Worm (Caenorhabditis elegans) whole organism, L4 larva: ENCODE measurements around the gene Y54E2A.4.

Experiments used
- F37D6.2 ChIP-seq: sonication (generic microtip); optimal IDR thresholded peaks from 2 replicates; lab custom pipeline; 2016; ENCODE audit warnings: mild to moderate bottlenecking, missing genetic modification characterization, missing compliant biosample characterization
- Y5F2A.4 ChIP-seq: fragments of 200-800 bp; sonication (Bioruptor generic); optimal IDR thresholded peaks from 2 replicates; lab custom pipeline; 2018; ENCODE audit warnings: mild to moderate bottlenecking, missing genetic modification characterization, missing compliant biosample characterization
- ZK337.2 ChIP-seq: fragments of 200-800 bp; sonication (Bioruptor generic); IDR thresholded peaks from 2 replicates; pipeline ENCODE4 v1.3.6; 2022; ENCODE audit warnings: missing genetic modification reagents, missing genetic modification characterization, missing compliant biosample characterization
- aha-1 ChIP-seq: fragments of 150-350 bp; peaks from one replicate; lab custom pipeline; 2014; ENCODE audit warnings: missing biosample characterization, missing genetic modification characterization
- aly-2 ChIP-seq: sonication (generic microtip); optimal IDR thresholded peaks from 2 replicates; lab custom pipeline; 2018; ENCODE audit warnings: missing biosample characterization, missing genetic modification characterization
- ceh-44 ChIP-seq: fragments of 200-800 bp; sonication (Bioruptor generic); IDR thresholded peaks from 2 replicates; pipeline ENCODE4 v1.3.6; 2022; ENCODE audit warnings: missing genetic modification reagents, missing genetic modification characterization, missing compliant biosample characterization
- ceh-82 ChIP-seq: sonication (generic microtip); optimal IDR thresholded peaks from 2 replicates; lab custom pipeline; 2017; ENCODE audit warnings: missing biosample characterization, missing genetic modification characterization
- ctbp-1 ChIP-seq: fragments of 200-800 bp; sonication (Bioruptor generic); IDR thresholded peaks from 2 replicates; pipeline ENCODE4 v1.3.6; 2022; ENCODE audit warnings: missing genetic modification reagents, missing genetic modification characterization, missing compliant biosample characterization
- daf-16 ChIP-seq, 3 experiments: sonication (generic microtip); optimal IDR thresholded peaks; 2 replicates each; lab custom pipeline; 2016 to 2017; ENCODE audit warnings: missing genetic modification characterization in 3 of 3, missing genetic modification reagents in 3 of 3, mild to moderate bottlenecking in 2 of 3, missing compliant biosample characterization in 2 of 3, missing biosample characterization in 1 of 3, moderate library complexity in 1 of 3
- dmd-6 ChIP-seq: fragments of 200-800 bp; sonication (Bioruptor generic); IDR thresholded peaks from 2 replicates; pipeline ENCODE4 v1.3.6; 2022; ENCODE audit warnings: missing genetic modification reagents, missing genetic modification characterization, missing compliant biosample characterization
- dve-1 ChIP-seq: sonication (generic microtip); optimal IDR thresholded peaks from 2 replicates; lab custom pipeline; 2017; ENCODE audit warnings: antibody characterized with exemption, mild to moderate bottlenecking, missing genetic modification characterization, missing compliant biosample characterization; ENCODE audit not compliant: insufficient read depth
- egl-27 ChIP-seq: sonication (generic microtip); optimal IDR thresholded peaks from 3 replicates; lab custom pipeline; 2017; ENCODE audit warnings: missing biosample characterization, missing genetic modification reagents, missing genetic modification characterization
- egl-43 ChIP-seq: fragments of 200-800 bp; sonication (Bioruptor generic); IDR thresholded peaks from 2 replicates; pipeline ENCODE4 v1.3.6; 2022; ENCODE audit warnings: missing genetic modification reagents, missing genetic modification characterization, missing compliant biosample characterization
- hlh-11 ChIP-seq: fragments of 200-800 bp; sonication (Bioruptor generic); optimal IDR thresholded peaks from 2 replicates; lab custom pipeline; 2018; ENCODE audit warnings: mild to moderate bottlenecking, missing genetic modification characterization, missing compliant biosample characterization
- hlh-30 ChIP-seq: sonication (generic microtip); optimal IDR thresholded peaks from 2 replicates; lab custom pipeline; 2017; ENCODE audit warnings: antibody characterized with exemption, mild to moderate bottlenecking, missing genetic modification characterization, missing compliant biosample characterization; ENCODE audit not compliant: insufficient read depth
- lin-13 ChIP-seq: fragments of 150-350 bp; optimal IDR thresholded peaks from 2 replicates; lab custom pipeline; 2014; ENCODE audit warnings: missing biosample characterization, missing genetic modification reagents, missing genetic modification characterization
- lin-15B ChIP-seq: fragments of 150-350 bp; sonication (generic microtip); optimal IDR thresholded peaks from 3 replicates; lab custom pipeline; 2014; ENCODE audit warnings: missing biosample characterization, missing genetic modification characterization
- lin-29 ChIP-seq: fragments of 200-800 bp; sonication (Bioruptor generic); IDR thresholded peaks from 2 replicates; pipeline ENCODE4 v1.3.6; 2022; ENCODE audit warnings: missing genetic modification reagents, missing genetic modification characterization, missing compliant biosample characterization
- lin-39 ChIP-seq: fragments of 150-350 bp; optimal IDR thresholded peaks from 2 replicates; lab custom pipeline; 2014; ENCODE audit warnings: missing biosample characterization, missing genetic modification reagents, missing genetic modification characterization
- lir-3 ChIP-seq: sonication (generic microtip); optimal IDR thresholded peaks from 2 replicates; lab custom pipeline; 2016; ENCODE audit warnings: mild to moderate bottlenecking, missing genetic modification characterization, missing compliant biosample characterization
- mdl-1 ChIP-seq, 2 experiments: fragments of 150-350 bp in 1 of 2; sonication (generic microtip) in 1 of 2; optimal IDR thresholded peaks; 2 replicates each; lab custom pipeline; 2014 to 2017; ENCODE audit warnings: missing biosample characterization in 2 of 2, missing genetic modification characterization in 2 of 2
- mdt-29 ChIP-seq: fragments of 200-800 bp; sonication (Bioruptor generic); IDR thresholded peaks from 2 replicates; pipeline ENCODE4 v1.3.6; 2022; ENCODE audit warnings: missing genetic modification reagents, missing genetic modification characterization, missing compliant biosample characterization
- mxl-3 ChIP-seq: fragments of 200-800 bp; sonication (Bioruptor generic); optimal IDR thresholded peaks from 2 replicates; lab custom pipeline; 2018; ENCODE audit warnings: mild to moderate bottlenecking, missing genetic modification characterization, missing compliant biosample characterization
- nhr-10 ChIP-seq: fragments of 150-350 bp; optimal IDR thresholded peaks from 2 replicates; lab custom pipeline; 2014; ENCODE audit warnings: missing biosample characterization, missing genetic modification characterization
- nhr-11 ChIP-seq: fragments of 150-350 bp; optimal IDR thresholded peaks from 2 replicates; lab custom pipeline; 2014; ENCODE audit warnings: missing biosample characterization, missing genetic modification characterization
- nhr-111 ChIP-seq: fragments of 200-800 bp; sonication (Bioruptor generic); optimal IDR thresholded peaks from 2 replicates; lab custom pipeline; 2018; ENCODE audit warnings: mild to moderate bottlenecking, missing genetic modification characterization, missing compliant biosample characterization
- nhr-25 ChIP-seq: sonication (generic microtip); optimal IDR thresholded peaks from 2 replicates; lab custom pipeline; 2017; ENCODE audit warnings: missing genetic modification characterization, mild to moderate bottlenecking, missing compliant biosample characterization, antibody characterized with exemption, moderate library complexity, borderline replicate concordance; ENCODE audit not compliant: insufficient read depth
- nhr-28 ChIP-seq: fragments of 150-350 bp; optimal IDR thresholded peaks from 2 replicates; lab custom pipeline; 2014; ENCODE audit warnings: missing biosample characterization, missing genetic modification characterization
- nhr-41 ChIP-seq: fragments of 200-800 bp; sonication (Bioruptor generic); IDR thresholded peaks from 2 replicates; pipeline ENCODE4 v1.3.6; 2022; ENCODE audit warnings: missing genetic modification reagents, missing genetic modification characterization, missing compliant biosample characterization
- nhr-42 ChIP-seq: fragments of 200-800 bp; sonication (Bioruptor generic); IDR thresholded peaks from 2 replicates; pipeline ENCODE4 v1.3.6; 2022; ENCODE audit warnings: missing genetic modification characterization, missing compliant biosample characterization
- nhr-48 ChIP-seq: sonication (generic microtip); optimal IDR thresholded peaks from 2 replicates; lab custom pipeline; 2016; ENCODE audit warnings: mild to moderate bottlenecking, missing genetic modification characterization, missing compliant biosample characterization
- nhr-6 ChIP-seq: fragments of 150-350 bp; optimal IDR thresholded peaks from 2 replicates; lab custom pipeline; 2014; ENCODE audit warnings: missing biosample characterization, missing genetic modification characterization
- nhr-77 ChIP-seq: fragments of 150-350 bp; optimal IDR thresholded peaks from 2 replicates; lab custom pipeline; 2014; ENCODE audit warnings: missing biosample characterization, missing genetic modification characterization
- saeg-2 ChIP-seq: fragments of 200-800 bp; sonication (Bioruptor generic); IDR thresholded peaks from 2 replicates; pipeline ENCODE4 v1.3.6; 2022; ENCODE audit warnings: missing genetic modification reagents, missing genetic modification characterization, missing compliant biosample characterization
- skn-1 ChIP-seq: fragments of 150-350 bp; optimal IDR thresholded peaks from 2 replicates; lab custom pipeline; 2014; ENCODE audit warnings: missing biosample characterization, missing genetic modification characterization
- spr-1 ChIP-seq: sonication (generic microtip); optimal IDR thresholded peaks from 2 replicates; lab custom pipeline; 2016; ENCODE audit warnings: mild to moderate bottlenecking, missing genetic modification characterization, missing compliant biosample characterization
- tag-97 ChIP-seq: fragments of 200-800 bp; sonication (Bioruptor generic); IDR thresholded peaks from 2 replicates; pipeline ENCODE4 v1.3.6; 2022; ENCODE audit warnings: missing genetic modification characterization, missing compliant biosample characterization
- unc-130 ChIP-seq: sonication (generic microtip); optimal IDR thresholded peaks from 2 replicates; lab custom pipeline; 2016; ENCODE audit warnings: missing genetic modification reagents, missing genetic modification characterization, missing compliant biosample characterization
- unc-39 ChIP-seq: sonication (generic microtip); optimal IDR thresholded peaks from 2 replicates; lab custom pipeline; 2017; ENCODE audit warnings: missing biosample characterization, missing genetic modification characterization
- zag-1 ChIP-seq: fragments of 150-350 bp; optimal IDR thresholded peaks from 2 replicates; lab custom pipeline; 2014; ENCODE audit warnings: missing biosample characterization, missing genetic modification characterization
- zfp-2 ChIP-seq: sonication (generic microtip); optimal IDR thresholded peaks from 2 replicates; lab custom pipeline; 2016; ENCODE audit warnings: mild to moderate bottlenecking, missing genetic modification characterization, missing compliant biosample characterization
- zfp-3 ChIP-seq: fragments of 200-800 bp; sonication (Bioruptor generic); conservative IDR thresholded peaks from 2 replicates; pipeline ENCODE4 v1.3.6; 2022; ENCODE audit warnings: missing genetic modification reagents, missing genetic modification characterization, missing compliant biosample characterization

Gene Y54E2A.4

ce11 chrII:14822419-14822818 lies 68.0 kb downstream of the Y54E2A.4 start (continued):
- TF ChIP-seq zag-1 (tag; lab: Kevin White, UChicago) (no peak), nhr-77 (tag; lab: Kevin White, UChicago) (peak; percentile 97), unc-39 (no peak), Y5F2A.4 (no peak), aly-2 (tag; lab: Kevin White, UChicago) (no peak), ZK337.2 (no peak), lir-3 (tag; lab: Kevin White, UChicago) (no peak), unc-130 (GFP tag; lab: Kevin White, UChicago) (no peak), lin-15B (no peak), nhr-28 (tag; lab: Kevin White, UChicago) (peak; percentile 88), lin-29 (GFP tag; lab: Robert Waterston, UW) (no peak), nhr-111 (GFP tag; lab: Kevin White, UChicago) (no peak), hlh-30 (tag; lab: Kevin White, UChicago) (peak; percentile 79), nhr-42 (GFP tag; lab: Robert Waterston, UW) (peak; percentile 79), zfp-3 (GFP tag; lab: Robert Waterston, UW) (no peak), nhr-6 (tag; lab: Kevin White, UChicago) (peak; percentile 39), egl-27 (no peak), dve-1 (peak; percentile 88), lin-39 (tag; lab: Kevin White, UChicago) (no peak), tag-97 (GFP tag; lab: Robert Waterston, UW) (no peak), ctbp-1 (GFP tag; lab: Robert Waterston, UW) (no peak), mdt-29 (GFP tag; lab: Robert Waterston, UW) (no peak), lin-13 (GFP tag; lab: Kevin White, UChicago) (no peak), zfp-2 (tag; lab: Kevin White, UChicago) (no peak), mdl-1 (tag; optimal IDR thresholded peaks at IDR 0.05; lab: Kevin White, UChicago) (peak in 1 of 2 experiments; percentile 59), spr-1 (tag; lab: Kevin White, UChicago) (peak; percentile 44), aha-1 (tag; lab: Kevin White, UChicago) (no peak), egl-43 (GFP tag; lab: Robert Waterston, UW) (no peak)

- TF ChIP-seq saeg-2 (GFP tag; lab: Robert Waterston, UW) (no peak), mdl-1 (tag; optimal IDR thresholded peaks at IDR 0.05; lab: Kevin White, UChicago) (peak in 1 of 2 experiments; percentile 36), ceh-82 (tag; lab: Kevin White, UChicago) (no peak), nhr-25 (tag; lab: Kevin White, UChicago) (no peak), ZK337.2 (no peak), tag-97 (GFP tag; lab: Robert Waterston, UW) (no peak), ceh-44 (GFP tag; lab: Robert Waterston, UW) (no peak), nhr-41 (GFP tag; lab: Robert Waterston, UW) (no peak), hlh-11 (tag; lab: Kevin White, UChicago) (peak; percentile 45), daf-16 (GFP tag; optimal IDR thresholded peaks at IDR 0.05; lab: Kevin White, UChicago) (no peak), daf-16 (tag; optimal IDR thresholded peaks at IDR 0.05; lab: Kevin White, UChicago) (no peak), nhr-28 (tag; lab: Kevin White, UChicago) (peak; percentile 68), nhr-11 (tag; lab: Kevin White, UChicago) (no peak), nhr-42 (GFP tag; lab: Robert Waterston, UW) (no peak), ctbp-1 (GFP tag; lab: Robert Waterston, UW) (no peak), nhr-48 (tag; lab: Kevin White, UChicago) (peak; percentile 38), skn-1 (no peak), aha-1 (tag; lab: Kevin White, UChicago) (no peak), F37D6.2 (tag; lab: Kevin White, UChicago) (no peak), dmd-6 (GFP tag; lab: Robert Waterston, UW) (peak; percentile 51), Y5F2A.4 (no peak), nhr-10 (peak; percentile 6), mxl-3 (GFP tag; lab: Kevin White, UChicago) (peak; percentile 55)
These were observed 71.0 kb downstream of the Y54E2A.4 start for ce11 chrII:14825413-14825812.
